Fruit fly (Drosophila melanogaster) Kc167 (cell line): Measurements from ENCODE around the gene CG43736.
A peak's percentile ranks its signal among the peaks of the same experiment; 100 is the strongest.

Source experiments
- Myc ChIP-seq: fragments of >200 bp; optimal IDR thresholded peaks from 2 replicates; lab custom pipeline; 2017; ENCODE audit warnings: missing external identifiers
- Sin3A ChIP-seq: fragments of >200 bp; optimal IDR thresholded peaks from 2 replicates; lab custom pipeline; 2018; ENCODE audit warnings: missing external identifiers
- h ChIP-seq: fragments of >200 bp; optimal IDR thresholded peaks from 3 replicates; lab custom pipeline; 2018; ENCODE audit warnings: missing external identifiers
- insv ChIP-seq: fragments of >200 bp; optimal IDR thresholded peaks from 3 replicates; lab custom pipeline; 2018; ENCODE audit warnings: missing external identifiers
- psq ChIP-seq: fragments of >200 bp; optimal IDR thresholded peaks from 2 replicates; lab custom pipeline; 2017; ENCODE audit warnings: missing external identifiers
- ttk ChIP-seq: sonication (Bioruptor generic); optimal IDR thresholded peaks from 2 replicates; lab custom pipeline; 2017; ENCODE audit warnings: missing external identifiers

CG43736 gene

dm6 chrX:6863289-6863938 is at the start of gene CG43736:
CG43736 (plus strand) TSS chrX:6863888.
- TF ChIP-seq h (lab: Kevin White, UChicago) = no peak
- no peak for TF ChIP-seq insv (lab: Kevin White, UChicago)
- TF ChIP-seq psq = no peak
- TF ChIP-seq ttk = no peak
- TF ChIP-seq Myc = no peak

- TF ChIP-seq Myc = no peak
- TF ChIP-seq Sin3A (lab: Kevin White, UChicago) = no peak
- TF ChIP-seq h (lab: Kevin White, UChicago) = no peak
- TF ChIP-seq insv (lab: Kevin White, UChicago) = no peak
- no peak for TF ChIP-seq psq
- no peak for TF ChIP-seq ttk
Observed at dm6 chrX:6820703-6821102, 43.0 kb upstream of the CG43736 start, which contains the start of the genes Nf-YC and xit. Nf-YC (minus strand) TSS chrX:6820919. xit (plus strand) TSS chrX:6821016.

dm6 chrX:6822904-6823303 is 40.8 kb upstream of the CG43736 start, which contains the start of gene Atx-1:
Atx-1 (plus strand) TSS chrX:6823204.
- TF ChIP-seq Myc (no peak), Sin3A (lab: Kevin White, UChicago) (no peak), ttk (no peak), h (lab: Kevin White, UChicago) (no peak), insv (lab: Kevin White, UChicago) (no peak), psq (no peak)

- no peak for TF ChIP-seq h (lab: Kevin White, UChicago)
- no peak for TF ChIP-seq insv (lab: Kevin White, UChicago)
- TF ChIP-seq Sin3A (lab: Kevin White, UChicago) = no peak
Observed at dm6 chrX:6824203-6824602, 39.5 kb upstream of the CG43736 start, which contains the start of gene nonC. nonC (plus strand) TSS chrX:6824496.

dm6 chrX:6832584-6832983 is 31.1 kb upstream of the CG43736 start, which contains the start of gene mAChR-C:
mAChR-C (minus strand) TSS chrX:6832684.
- TF ChIP-seq h (lab: Kevin White, UChicago) (no peak), Sin3A (lab: Kevin White, UChicago) (no peak), Myc (no peak), insv (lab: Kevin White, UChicago) (no peak), ttk (no peak), psq (no peak)

- no peak for TF ChIP-seq h (lab: Kevin White, UChicago)
- TF ChIP-seq insv (lab: Kevin White, UChicago) = peak; percentile 99
- no peak for TF ChIP-seq Sin3A (lab: Kevin White, UChicago)
Observed at dm6 chrX:6843841-6844440, 19.7 kb upstream of the CG43736 start, which contains the start of the genes CG14435 and Tmf. CG14435 (minus strand) TSS chrX:6843921. Tmf (plus strand) TSS chrX:6844341.

- no peak for TF ChIP-seq insv (lab: Kevin White, UChicago)
- TF ChIP-seq ttk = no peak
- TF ChIP-seq Myc = no peak
Observed at dm6 chrX:6849178-6849956, 14.3 kb upstream of the CG43736 start, which contains the start of the genes Cht11 and CG4558. Cht11 (minus strand) TSS chrX:6849517. CG4558 (plus strand) TSS chrX:6849770.

dm6 chrX:6852574-6852973 is 11.1 kb upstream of the CG43736 start:
- TF ChIP-seq Sin3A (lab: Kevin White, UChicago) (no peak), psq (no peak), insv (lab: Kevin White, UChicago) (no peak), ttk (no peak), h (lab: Kevin White, UChicago) (no peak), Myc (no peak)

dm6 chrX:6853384-6853783 is 10.3 kb upstream of the CG43736 start:
- TF ChIP-seq h (lab: Kevin White, UChicago) (no peak), Sin3A (lab: Kevin White, UChicago) (no peak), Myc (no peak), psq (no peak), ttk (no peak), insv (lab: Kevin White, UChicago) (no peak)

dm6 chrX:6854563-6854962 is 9.1 kb upstream of the CG43736 start:
- TF ChIP-seq h (lab: Kevin White, UChicago) = no peak
- no peak for TF ChIP-seq Sin3A (lab: Kevin White, UChicago)
- no peak for TF ChIP-seq insv (lab: Kevin White, UChicago)
- TF ChIP-seq psq = no peak
- no peak for TF ChIP-seq ttk
- no peak for TF ChIP-seq Myc

dm6 chrX:6855366-6856200 is 8.1 kb upstream of the CG43736 start:
- TF ChIP-seq Myc = no peak
- no peak for TF ChIP-seq insv (lab: Kevin White, UChicago)
- no peak for TF ChIP-seq ttk
- TF ChIP-seq h (lab: Kevin White, UChicago) = no peak
- TF ChIP-seq Sin3A (lab: Kevin White, UChicago) = no peak
- TF ChIP-seq psq = no peak
